Worm (Caenorhabditis elegans) whole organism, young adult: Measurements from ENCODE around the gene adm-2.

Experiments
- B0035.1 ChIP-seq: sonication (generic microtip); optimal IDR thresholded peaks from 2 replicates; lab custom pipeline; 2016; ENCODE audit warnings: missing genetic modification characterization, mild to moderate bottlenecking, missing compliant biosample characterization, missing genotype, missing genetic modification reagents
- C06A6.2 ChIP-seq: fragments of 200-800 bp; sonication (Bioruptor generic); conservative IDR thresholded peaks from 2 replicates; pipeline ENCODE4 v1.3.6; 2022; ENCODE audit warnings: missing genetic modification characterization, missing compliant biosample characterization
- F23B12.7 ChIP-seq: sonication (generic microtip); optimal IDR thresholded peaks from 2 replicates; lab custom pipeline; 2017; ENCODE audit warnings: missing genetic modification characterization, mild to moderate bottlenecking, missing compliant biosample characterization, antibody characterized with exemption, moderate library complexity; ENCODE audit not compliant: insufficient read depth
- F57A8.1 ChIP-seq: fragments of 200-800 bp; sonication (Bioruptor generic); optimal IDR thresholded peaks from 2 replicates; lab custom pipeline; 2018; ENCODE audit warnings: mild to moderate bottlenecking, missing genetic modification characterization, moderate library complexity, missing compliant biosample characterization
- F57C9.4 ChIP-seq: sonication (generic microtip); optimal IDR thresholded peaks from 2 replicates; lab custom pipeline; 2017; ENCODE audit warnings: mild to moderate bottlenecking, missing genetic modification characterization, missing compliant biosample characterization
- K12H6.12 ChIP-seq: fragments of 200-800 bp; sonication (Bioruptor generic); optimal IDR thresholded peaks from 2 replicates; lab custom pipeline; 2018; ENCODE audit warnings: mild to moderate bottlenecking, missing genetic modification characterization, missing compliant biosample characterization
- Y56A3A.18 ChIP-seq: fragments of 200-800 bp; sonication (Bioruptor generic); IDR thresholded peaks from 2 replicates; pipeline ENCODE4 v1.3.6; 2022; ENCODE audit warnings: missing genetic modification reagents, missing genetic modification characterization, missing compliant biosample characterization
- Y67H2A.10 ChIP-seq: fragments of 200-800 bp; sonication (Bioruptor generic); conservative IDR thresholded peaks from 2 replicates; pipeline ENCODE4 v1.3.6; 2022; ENCODE audit warnings: missing genetic modification reagents, missing genetic modification characterization, missing compliant biosample characterization
- aptf-2 ChIP-seq: fragments of 200-800 bp; sonication (Bioruptor generic); conservative IDR thresholded peaks from 2 replicates; pipeline ENCODE4 v1.3.6; 2022; ENCODE audit warnings: missing genetic modification reagents, missing genetic modification characterization, missing compliant biosample characterization
- aptf-3 ChIP-seq: fragments of 200-800 bp; sonication (Bioruptor generic); IDR thresholded peaks from 2 replicates; pipeline ENCODE4 v1.3.6; 2022; ENCODE audit warnings: missing genetic modification characterization, missing compliant biosample characterization
- atf-7 ChIP-seq: sonication (generic microtip); optimal IDR thresholded peaks from 2 replicates; lab custom pipeline; 2017; ENCODE audit warnings: mild to moderate bottlenecking, missing genetic modification characterization, missing compliant biosample characterization
- attf-5 ChIP-seq: fragments of 200-800 bp; sonication (Bioruptor generic); optimal IDR thresholded peaks from 2 replicates; lab custom pipeline; 2018; ENCODE audit warnings: mild to moderate bottlenecking, missing genetic modification characterization, missing compliant biosample characterization
- cebp-1 ChIP-seq, 2 experiments: fragments of 200-800 bp in 1 of 2; sonication (Bioruptor generic) in 1 of 2; sonication (generic microtip) in 1 of 2; IDR thresholded peaks in 1 of 2; optimal IDR thresholded peaks in 1 of 2; 2 replicates each; pipeline versions ENCODE4 v1.3.6 to Lab custom; 2017 to 2022; ENCODE audit warnings: missing compliant biosample characterization in 2 of 2, missing genetic modification characterization in 2 of 2, mild to moderate bottlenecking in 1 of 2, missing genetic modification reagents in 1 of 2, moderate library complexity in 1 of 2
- dpl-1 ChIP-seq: fragments of 150-350 bp; optimal IDR thresholded peaks from 2 replicates; lab custom pipeline; 2014; ENCODE audit warnings: missing biosample characterization, missing genetic modification reagents, missing genetic modification characterization
- efl-1 ChIP-seq: fragments of 150-350 bp; optimal IDR thresholded peaks from 2 replicates; lab custom pipeline; 2014; ENCODE audit warnings: missing biosample characterization, missing genetic modification reagents, missing genetic modification characterization
- egl-44 ChIP-seq: fragments of 200-800 bp; sonication (Bioruptor generic); IDR thresholded peaks from 2 replicates; pipeline ENCODE4 v1.3.6; 2022; ENCODE audit warnings: missing genetic modification reagents, missing genetic modification characterization, missing compliant biosample characterization
- egrh-3 ChIP-seq: fragments of 200-800 bp; sonication (Bioruptor generic); IDR thresholded peaks from 2 replicates; pipeline ENCODE4 v1.3.6; 2022; ENCODE audit warnings: missing genetic modification reagents, missing genetic modification characterization, missing compliant biosample characterization
- ets-4 ChIP-seq: fragments of 200-800 bp; sonication (Bioruptor generic); optimal IDR thresholded peaks from 2 replicates; lab custom pipeline; 2018; ENCODE audit warnings: mild to moderate bottlenecking, missing genetic modification characterization, missing compliant biosample characterization
- hlh-12 ChIP-seq: sonication (generic microtip); optimal IDR thresholded peaks from 2 replicates; lab custom pipeline; 2016; ENCODE audit warnings: missing genetic modification characterization, missing compliant biosample characterization
- hlh-26 ChIP-seq: fragments of 200-800 bp; sonication (Bioruptor generic); conservative IDR thresholded peaks from 2 replicates; pipeline ENCODE4 v1.3.6; 2022; ENCODE audit warnings: missing genetic modification reagents, missing genetic modification characterization, missing compliant biosample characterization
- hmg-1.2 ChIP-seq: fragments of 200-800 bp; sonication (Bioruptor generic); IDR thresholded peaks from 2 replicates; pipeline ENCODE4 v1.3.6; 2022; ENCODE audit warnings: missing genetic modification reagents, missing genetic modification characterization, missing compliant biosample characterization
- hmg-20 ChIP-seq: fragments of 200-800 bp; sonication (Bioruptor generic); IDR thresholded peaks from 2 replicates; pipeline ENCODE4 v1.3.6; 2022; ENCODE audit warnings: missing genetic modification reagents, missing genetic modification characterization, missing compliant biosample characterization
- lag-1 ChIP-seq: fragments of 200-800 bp; sonication (Bioruptor generic); IDR thresholded peaks from 2 replicates; pipeline ENCODE4 v1.3.6; 2022; ENCODE audit warnings: missing genetic modification reagents, missing genetic modification characterization, missing compliant biosample characterization
- lsy-27 ChIP-seq: sonication (generic microtip); optimal IDR thresholded peaks from 2 replicates; lab custom pipeline; 2017; ENCODE audit warnings: missing genetic modification characterization, mild to moderate bottlenecking, missing compliant biosample characterization, antibody characterized with exemption, missing genotype, borderline replicate concordance; ENCODE audit not compliant: insufficient read depth
- nhr-80 ChIP-seq: sonication (generic microtip); optimal IDR thresholded peaks from 2 replicates; lab custom pipeline; 2016; ENCODE audit warnings: missing genetic modification characterization, missing compliant biosample characterization
- pbrm-1 ChIP-seq: fragments of 200-800 bp; sonication (Bioruptor generic); IDR thresholded peaks from 2 replicates; pipeline ENCODE4 v1.3.6; 2022; ENCODE audit warnings: missing genetic modification reagents, missing genetic modification characterization, missing compliant biosample characterization
- pha-4 ChIP-seq: fragments of 150-350 bp; sonication (generic microtip); optimal IDR thresholded peaks from 2 replicates; lab custom pipeline; 2014; ENCODE audit warnings: missing biosample characterization, missing genetic modification reagents, missing genetic modification characterization
- snpc-3.4 ChIP-seq: sonication (generic microtip); optimal IDR thresholded peaks from 2 replicates; lab custom pipeline; 2017; ENCODE audit warnings: missing genetic modification characterization, mild to moderate bottlenecking, missing compliant biosample characterization, antibody characterized with exemption, moderate library complexity, missing genotype, missing genetic modification reagents
- sptf-2 ChIP-seq: fragments of 200-800 bp; sonication (Bioruptor generic); optimal IDR thresholded peaks from 2 replicates; lab custom pipeline; 2018; ENCODE audit warnings: mild to moderate bottlenecking, missing genetic modification characterization, missing compliant biosample characterization
- tbp1 ChIP-seq: fragments of 200-800 bp; sonication (Bioruptor generic); optimal IDR thresholded peaks from 2 replicates; lab custom pipeline; 2018; ENCODE audit warnings: mild to moderate bottlenecking, missing genetic modification characterization, missing compliant biosample characterization
- tlf-1 ChIP-seq: fragments of 200-800 bp; sonication (Bioruptor generic); optimal IDR thresholded peaks from 2 replicates; lab custom pipeline; 2018; ENCODE audit warnings: mild to moderate bottlenecking, missing genetic modification characterization, missing compliant biosample characterization
- unc-130 ChIP-seq: sonication (generic microtip); optimal IDR thresholded peaks from 2 replicates; lab custom pipeline; 2016; ENCODE audit warnings: missing genetic modification reagents, missing genetic modification characterization, missing compliant biosample characterization
- ztf-18 ChIP-seq: sonication (generic microtip); optimal IDR thresholded peaks from 2 replicates; lab custom pipeline; 2016; ENCODE audit warnings: missing genotype, mild to moderate bottlenecking, missing genetic modification characterization, missing compliant biosample characterization
- ztf-22 ChIP-seq: fragments of 200-800 bp; sonication (Bioruptor generic); optimal IDR thresholded peaks from 2 replicates; lab custom pipeline; 2018; ENCODE audit warnings: mild to moderate bottlenecking, missing genetic modification characterization, moderate library complexity, missing compliant biosample characterization
- ztf-25 ChIP-seq: fragments of 200-800 bp; sonication (Bioruptor generic); IDR thresholded peaks from 2 replicates; pipeline ENCODE4 v1.3.6; 2022; ENCODE audit warnings: missing genetic modification reagents, missing genetic modification characterization, missing compliant biosample characterization
- ztf-26 ChIP-seq: sonication (generic microtip); optimal IDR thresholded peaks from 2 replicates; lab custom pipeline; 2017; ENCODE audit warnings: missing genetic modification characterization, missing compliant biosample characterization
- ztf-28 ChIP-seq: fragments of 200-800 bp; sonication (Bioruptor generic); IDR thresholded peaks from 2 replicates; pipeline ENCODE4 v1.3.6; 2022; ENCODE audit warnings: missing genetic modification reagents, missing genetic modification characterization, missing compliant biosample characterization
- ztf-3 ChIP-seq: fragments of 200-800 bp; sonication (Bioruptor generic); optimal IDR thresholded peaks from 2 replicates; lab custom pipeline; 2018; ENCODE audit warnings: mild to moderate bottlenecking, missing genetic modification characterization, missing compliant biosample characterization
- ztf-6 ChIP-seq: fragments of 200-800 bp; sonication (Bioruptor generic); IDR thresholded peaks from 2 replicates; pipeline ENCODE4 v1.3.6; 2022; ENCODE audit warnings: missing genetic modification reagents, missing genetic modification characterization, missing compliant biosample characterization

The adm-2 gene

ce11 chrX:13666864-13667263 lies 20.9 kb upstream of the adm-2 start:
- TF ChIP-seq efl-1 (GFP tag; lab: Kevin White, UChicago) (no peak), ztf-6 (GFP tag; lab: Robert Waterston, UW) (no peak), ztf-26 (no peak), snpc-3.4 (tag; lab: Kevin White, UChicago) (no peak), F57A8.1 (GFP tag; lab: Kevin White, UChicago) (no peak), hmg-20 (GFP tag; lab: Robert Waterston, UW) (no peak), ets-4 (no peak), aptf-2 (GFP tag; lab: Robert Waterston, UW) (no peak), F23B12.7 (tag; lab: Kevin White, UChicago) (no peak), ztf-22 (GFP tag; lab: Kevin White, UChicago) (no peak), tlf-1 (GFP tag; lab: Kevin White, UChicago) (no peak)

ce11 chrX:13668728-13669127 lies 19.0 kb upstream of the adm-2 start, which contains the start of gene C04A11.2:
TSS of gene C04A11.2 (minus strand) at chrX:13668828.
- no peak for TF ChIP-seq dpl-1 (GFP tag; lab: Kevin White, UChicago)
- no peak for TF ChIP-seq lag-1 (GFP tag; lab: Robert Waterston, UW)
- no peak for TF ChIP-seq C06A6.2
- TF ChIP-seq ztf-25 (GFP tag; lab: Robert Waterston, UW): no peak
- TF ChIP-seq sptf-2 (GFP tag; lab: Kevin White, UChicago): no peak
- no peak for TF ChIP-seq Y56A3A.18
- no peak for TF ChIP-seq F57C9.4 (tag; lab: Kevin White, UChicago)
- no peak for TF ChIP-seq F57A8.1 (GFP tag; lab: Kevin White, UChicago)
- TF ChIP-seq egl-44 (GFP tag; lab: Robert Waterston, UW): no peak

ce11 chrX:13669641-13670040 lies 18.1 kb upstream of the adm-2 start:
- TF ChIP-seq nhr-80 (peak; percentile 69), hlh-12 (tag; lab: Kevin White, UChicago) (no peak), tbp1 (GFP tag; lab: Kevin White, UChicago) (peak; percentile 3), ztf-18 (tag; lab: Kevin White, UChicago) (no peak), cebp-1 (GFP tag; IDR thresholded peaks at IDR 0.05; lab: Robert Waterston, UW) (no peak), cebp-1 (tag; optimal IDR thresholded peaks at IDR 0.05; lab: Kevin White, UChicago) (peak; percentile 33), hlh-26 (GFP tag; lab: Robert Waterston, UW) (no peak), aptf-3 (GFP tag; lab: Robert Waterston, UW) (no peak), ztf-28 (GFP tag; lab: Robert Waterston, UW) (no peak), lsy-27 (no peak), ztf-3 (GFP tag; lab: Kevin White, UChicago) (no peak), egrh-3 (GFP tag; lab: Robert Waterston, UW) (no peak), ztf-22 (GFP tag; lab: Kevin White, UChicago) (no peak), K12H6.12 (tag; lab: Kevin White, UChicago) (no peak), pbrm-1 (GFP tag; lab: Robert Waterston, UW) (no peak), atf-7 (tag; lab: Kevin White, UChicago) (no peak), pha-4 (tag; lab: Kevin White, UChicago) (peak; percentile 59), attf-5 (GFP tag; lab: Kevin White, UChicago) (peak; percentile 91), unc-130 (no peak), tlf-1 (GFP tag; lab: Kevin White, UChicago) (no peak), Y67H2A.10 (no peak), hmg-1.2 (GFP tag; lab: Robert Waterston, UW) (no peak), B0035.1 (tag; lab: Kevin White, UChicago) (no peak)
